Worm (Caenorhabditis elegans) whole organism, L4 larva: ENCODE results near the gene nuo-4.

Experiments
- F26F4.8 ChIP-seq: fragments of 200-800 bp; sonication (Bioruptor generic); conservative IDR thresholded peaks from 2 replicates; pipeline ENCODE4 v1.3.6; 2022; ENCODE audit warnings: missing genetic modification characterization, missing compliant biosample characterization
- F44E2.7 ChIP-seq: fragments of 200-800 bp; sonication (Bioruptor generic); IDR thresholded peaks from 2 replicates; pipeline ENCODE4 v2.1.2; 2022; ENCODE audit warnings: missing genetic modification characterization, missing compliant biosample characterization
- F49E8.2 ChIP-seq: sonication (generic microtip); optimal IDR thresholded peaks from 2 replicates; lab custom pipeline; 2016; ENCODE audit warnings: missing compliant biosample characterization, mild to moderate bottlenecking, missing genetic modification characterization, borderline replicate concordance
- T26A8.4 ChIP-seq: fragments of 200-800 bp; sonication (Bioruptor generic); IDR thresholded peaks from 2 replicates; pipeline ENCODE4 v1.3.6; 2022; ENCODE audit warnings: missing genetic modification characterization, missing compliant biosample characterization
- Y105C5A.15 ChIP-seq: fragments of 200-800 bp; sonication (Bioruptor generic); IDR thresholded peaks from 2 replicates; pipeline ENCODE4 v1.3.6; 2022; ENCODE audit warnings: missing genetic modification characterization, missing compliant biosample characterization
- Y48G9A.11 ChIP-seq: fragments of 200-800 bp; sonication (Bioruptor generic); IDR thresholded peaks from 2 replicates; pipeline ENCODE4 v1.3.6; 2022; ENCODE audit warnings: missing genetic modification reagents, missing genetic modification characterization, missing compliant biosample characterization
- Y75B8A.6 ChIP-seq: fragments of 200-800 bp; sonication (Bioruptor generic); IDR thresholded peaks from 2 replicates; pipeline ENCODE4 v1.3.6; 2022; ENCODE audit warnings: missing genetic modification reagents, missing genetic modification characterization, missing compliant biosample characterization
- ZK337.2 ChIP-seq: fragments of 200-800 bp; sonication (Bioruptor generic); IDR thresholded peaks from 2 replicates; pipeline ENCODE4 v1.3.6; 2022; ENCODE audit warnings: missing genetic modification reagents, missing genetic modification characterization, missing compliant biosample characterization
- aly-2 ChIP-seq: sonication (generic microtip); optimal IDR thresholded peaks from 2 replicates; lab custom pipeline; 2018; ENCODE audit warnings: missing biosample characterization, missing genetic modification characterization
- ceh-32 ChIP-seq: sonication (generic microtip); optimal IDR thresholded peaks from 2 replicates; lab custom pipeline; 2016; ENCODE audit warnings: mild to moderate bottlenecking, missing genetic modification characterization, missing compliant biosample characterization; ENCODE audit not compliant: poor library complexity
- ceh-44 ChIP-seq: fragments of 200-800 bp; sonication (Bioruptor generic); IDR thresholded peaks from 2 replicates; pipeline ENCODE4 v1.3.6; 2022; ENCODE audit warnings: missing genetic modification reagents, missing genetic modification characterization, missing compliant biosample characterization
- ceh-82 ChIP-seq: sonication (generic microtip); optimal IDR thresholded peaks from 2 replicates; lab custom pipeline; 2017; ENCODE audit warnings: missing biosample characterization, missing genetic modification characterization
- daf-12 ChIP-seq: fragments of 150-350 bp; optimal IDR thresholded peaks from 2 replicates; lab custom pipeline; 2014; ENCODE audit warnings: missing biosample characterization, missing genetic modification reagents, missing genetic modification characterization
- dmd-6 ChIP-seq: fragments of 200-800 bp; sonication (Bioruptor generic); IDR thresholded peaks from 2 replicates; pipeline ENCODE4 v1.3.6; 2022; ENCODE audit warnings: missing genetic modification reagents, missing genetic modification characterization, missing compliant biosample characterization
- dmd-8 ChIP-seq: fragments of 200-800 bp; sonication (Bioruptor generic); IDR thresholded peaks from 2 replicates; pipeline ENCODE4 v1.3.6; 2022; ENCODE audit warnings: missing genetic modification characterization, missing compliant biosample characterization
- dmd-9 ChIP-seq: fragments of 200-800 bp; sonication (Bioruptor generic); IDR thresholded peaks from 2 replicates; pipeline ENCODE4 v1.3.6; 2022; ENCODE audit warnings: missing genetic modification reagents, missing genetic modification characterization, missing compliant biosample characterization
- duxl-1 ChIP-seq: sonication (generic microtip); optimal IDR thresholded peaks from 2 replicates; lab custom pipeline; 2016; ENCODE audit warnings: mild to moderate bottlenecking, missing genetic modification characterization, moderate library complexity, missing compliant biosample characterization; ENCODE audit not compliant: poor library complexity
- egl-43 ChIP-seq: fragments of 200-800 bp; sonication (Bioruptor generic); IDR thresholded peaks from 2 replicates; pipeline ENCODE4 v1.3.6; 2022; ENCODE audit warnings: missing genetic modification reagents, missing genetic modification characterization, missing compliant biosample characterization
- fos-1 ChIP-seq: fragments of 150-350 bp; optimal IDR thresholded peaks from 2 replicates; lab custom pipeline; 2014; ENCODE audit warnings: missing biosample characterization, missing genetic modification characterization
- hif-1 ChIP-seq, 2 experiments: sonication (generic microtip); optimal IDR thresholded peaks; 2 replicates each; lab custom pipeline; 2016 to 2017; ENCODE audit warnings: missing compliant biosample characterization in 2 of 2, missing genetic modification characterization in 2 of 2, missing genetic modification reagents in 2 of 2, missing genotype in 2 of 2, mild to moderate bottlenecking in 1 of 2
- hlh-30 ChIP-seq: sonication (generic microtip); optimal IDR thresholded peaks from 2 replicates; lab custom pipeline; 2017; ENCODE audit warnings: antibody characterized with exemption, mild to moderate bottlenecking, missing genetic modification characterization, missing compliant biosample characterization; ENCODE audit not compliant: insufficient read depth
- hmg-1.1 ChIP-seq: fragments of 200-800 bp; sonication (Bioruptor generic); IDR thresholded peaks from 2 replicates; pipeline ENCODE4 v1.3.6; 2022; ENCODE audit warnings: missing genetic modification reagents, missing genetic modification characterization, missing compliant biosample characterization
- lim-7 ChIP-seq: fragments of 200-800 bp; sonication (Bioruptor generic); IDR thresholded peaks from 2 replicates; pipeline ENCODE4 v1.3.6; 2022; ENCODE audit warnings: missing genetic modification characterization, missing compliant biosample characterization
- lin-29 ChIP-seq: fragments of 200-800 bp; sonication (Bioruptor generic); IDR thresholded peaks from 2 replicates; pipeline ENCODE4 v1.3.6; 2022; ENCODE audit warnings: missing genetic modification reagents, missing genetic modification characterization, missing compliant biosample characterization
- lin-38 ChIP-seq: fragments of 200-800 bp; sonication (Bioruptor generic); IDR thresholded peaks from 2 replicates; pipeline ENCODE4 v1.3.6; 2022; ENCODE audit warnings: missing genetic modification reagents, missing genetic modification characterization, missing compliant biosample characterization
- lin-39 ChIP-seq: fragments of 150-350 bp; optimal IDR thresholded peaks from 2 replicates; lab custom pipeline; 2014; ENCODE audit warnings: missing biosample characterization, missing genetic modification reagents, missing genetic modification characterization
- lir-3 ChIP-seq: sonication (generic microtip); optimal IDR thresholded peaks from 2 replicates; lab custom pipeline; 2016; ENCODE audit warnings: mild to moderate bottlenecking, missing genetic modification characterization, missing compliant biosample characterization
- madf-9 ChIP-seq: fragments of 200-800 bp; sonication (Bioruptor generic); conservative IDR thresholded peaks from 2 replicates; pipeline ENCODE4 v1.3.6; 2022; ENCODE audit warnings: missing genetic modification reagents, missing genetic modification characterization, missing compliant biosample characterization
- mes-2 ChIP-seq: sonication (generic microtip); optimal IDR thresholded peaks from 2 replicates; lab custom pipeline; 2016; ENCODE audit warnings: missing genotype, mild to moderate bottlenecking, missing genetic modification characterization, missing compliant biosample characterization; ENCODE audit not compliant: poor library complexity, severe bottlenecking
- mxl-2 ChIP-seq: fragments of 200-800 bp; sonication (Bioruptor generic); conservative IDR thresholded peaks from 2 replicates; pipeline ENCODE4 v1.3.6; 2022; ENCODE audit warnings: missing genetic modification reagents, missing genetic modification characterization, missing compliant biosample characterization
- mxl-3 ChIP-seq: fragments of 200-800 bp; sonication (Bioruptor generic); optimal IDR thresholded peaks from 2 replicates; lab custom pipeline; 2018; ENCODE audit warnings: mild to moderate bottlenecking, missing genetic modification characterization, missing compliant biosample characterization
- nhr-111 ChIP-seq: fragments of 200-800 bp; sonication (Bioruptor generic); optimal IDR thresholded peaks from 2 replicates; lab custom pipeline; 2018; ENCODE audit warnings: mild to moderate bottlenecking, missing genetic modification characterization, missing compliant biosample characterization
- nhr-48 ChIP-seq: sonication (generic microtip); optimal IDR thresholded peaks from 2 replicates; lab custom pipeline; 2016; ENCODE audit warnings: mild to moderate bottlenecking, missing genetic modification characterization, missing compliant biosample characterization
- nhr-6 ChIP-seq: fragments of 150-350 bp; optimal IDR thresholded peaks from 2 replicates; lab custom pipeline; 2014; ENCODE audit warnings: missing biosample characterization, missing genetic modification characterization
- nhr-76 ChIP-seq: fragments of 150-350 bp; optimal IDR thresholded peaks from 2 replicates; lab custom pipeline; 2014; ENCODE audit warnings: missing biosample characterization, missing genetic modification characterization
- php-3 ChIP-seq: fragments of 200-800 bp; sonication (Bioruptor generic); IDR thresholded peaks from 2 replicates; pipeline ENCODE4 v1.3.6; 2022; ENCODE audit warnings: missing genetic modification reagents, missing genetic modification characterization, missing compliant biosample characterization
- pqm-1 ChIP-seq: sonication (generic microtip); optimal IDR thresholded peaks from 2 replicates; lab custom pipeline; 2017; ENCODE audit warnings: missing biosample characterization, missing genetic modification characterization
- snpc-1.2 ChIP-seq: fragments of 200-800 bp; sonication (Bioruptor generic); IDR thresholded peaks from 2 replicates; pipeline ENCODE4 v1.3.6; 2022; ENCODE audit warnings: missing genetic modification reagents, missing genetic modification characterization, missing compliant biosample characterization
- snpc-4 ChIP-seq: fragments of 150-350 bp; optimal IDR thresholded peaks from 2 replicates; lab custom pipeline; 2014; ENCODE audit warnings: missing biosample characterization, missing genetic modification characterization
- spr-3 ChIP-seq: fragments of 200-800 bp; sonication (Bioruptor generic); optimal IDR thresholded peaks from 2 replicates; lab custom pipeline; 2018; ENCODE audit warnings: mild to moderate bottlenecking, missing genetic modification characterization, missing compliant biosample characterization
- tag-97 ChIP-seq: fragments of 200-800 bp; sonication (Bioruptor generic); IDR thresholded peaks from 2 replicates; pipeline ENCODE4 v1.3.6; 2022; ENCODE audit warnings: missing genetic modification characterization, missing compliant biosample characterization
- unc-130 ChIP-seq: sonication (generic microtip); optimal IDR thresholded peaks from 2 replicates; lab custom pipeline; 2016; ENCODE audit warnings: missing genetic modification reagents, missing genetic modification characterization, missing compliant biosample characterization
- unc-39 ChIP-seq: sonication (generic microtip); optimal IDR thresholded peaks from 2 replicates; lab custom pipeline; 2017; ENCODE audit warnings: missing biosample characterization, missing genetic modification characterization
- unc-62 ChIP-seq, 3 experiments: fragments of 150-350 bp in 1 of 3; sonication (generic microtip); optimal IDR thresholded peaks in 2 of 3; peaks in 1 of 3; 1 replicate in 1 of 3; 2 replicates in 2 of 3; lab custom pipeline; 2014 to 2017; ENCODE audit warnings: missing biosample characterization in 3 of 3, missing genetic modification characterization in 3 of 3, missing genetic modification reagents in 3 of 3, missing genotype in 1 of 3
- vab-7 ChIP-seq: fragments of 200-800 bp; sonication (Bioruptor generic); IDR thresholded peaks from 2 replicates; pipeline ENCODE4 v1.3.6; 2022; ENCODE audit warnings: missing genetic modification reagents, missing genetic modification characterization, missing compliant biosample characterization
- zag-1 ChIP-seq: fragments of 150-350 bp; optimal IDR thresholded peaks from 2 replicates; lab custom pipeline; 2014; ENCODE audit warnings: missing biosample characterization, missing genetic modification characterization
- zfp-2 ChIP-seq: sonication (generic microtip); optimal IDR thresholded peaks from 2 replicates; lab custom pipeline; 2016; ENCODE audit warnings: mild to moderate bottlenecking, missing genetic modification characterization, missing compliant biosample characterization
- ztf-11 ChIP-seq: fragments of 150-350 bp; optimal IDR thresholded peaks from 2 replicates; lab custom pipeline; 2014; ENCODE audit warnings: missing biosample characterization, missing genetic modification characterization
- ztf-7 ChIP-seq: fragments of 150-350 bp; optimal IDR thresholded peaks from 2 replicates; lab custom pipeline; 2014; ENCODE audit warnings: missing biosample characterization, missing genetic modification characterization

The nuo-4 gene

ce11 chrIII:7120477-7120876 lies 38.1 kb downstream of the nuo-4 start (continued):
- TF ChIP-seq mes-2 (peak; percentile 45), unc-130 (no peak), dmd-8 (GFP tag; lab: Robert Waterston, UW) (no peak), Y75B8A.6 (no peak), php-3 (GFP tag; lab: Robert Waterston, UW) (no peak), daf-12 (tag; lab: Kevin White, UChicago) (no peak), egl-43 (no peak), fos-1 (tag; lab: Kevin White, UChicago) (no peak), F49E8.2 (tag; lab: Kevin White, UChicago) (no peak), lin-29 (GFP tag; lab: Robert Waterston, UW) (no peak), ceh-82 (tag; lab: Kevin White, UChicago) (no peak), nhr-76 (no peak), madf-9 (GFP tag; lab: Robert Waterston, UW) (no peak), mxl-2 (GFP tag; lab: Robert Waterston, UW) (peak; percentile 96), ztf-7 (tag; lab: Kevin White, UChicago) (peak; percentile 31), Y105C5A.15 (GFP tag; lab: Robert Waterston, UW) (no peak), lir-3 (no peak), hmg-1.1 (GFP tag; lab: Robert Waterston, UW) (no peak), unc-39 (tag; lab: Kevin White, UChicago) (no peak), ceh-44 (GFP tag; lab: Robert Waterston, UW) (no peak), ztf-11 (no peak), aly-2 (tag; lab: Kevin White, UChicago) (no peak), Y48G9A.11 (no peak), nhr-6 (tag; lab: Kevin White, UChicago) (no peak)

DNA sequence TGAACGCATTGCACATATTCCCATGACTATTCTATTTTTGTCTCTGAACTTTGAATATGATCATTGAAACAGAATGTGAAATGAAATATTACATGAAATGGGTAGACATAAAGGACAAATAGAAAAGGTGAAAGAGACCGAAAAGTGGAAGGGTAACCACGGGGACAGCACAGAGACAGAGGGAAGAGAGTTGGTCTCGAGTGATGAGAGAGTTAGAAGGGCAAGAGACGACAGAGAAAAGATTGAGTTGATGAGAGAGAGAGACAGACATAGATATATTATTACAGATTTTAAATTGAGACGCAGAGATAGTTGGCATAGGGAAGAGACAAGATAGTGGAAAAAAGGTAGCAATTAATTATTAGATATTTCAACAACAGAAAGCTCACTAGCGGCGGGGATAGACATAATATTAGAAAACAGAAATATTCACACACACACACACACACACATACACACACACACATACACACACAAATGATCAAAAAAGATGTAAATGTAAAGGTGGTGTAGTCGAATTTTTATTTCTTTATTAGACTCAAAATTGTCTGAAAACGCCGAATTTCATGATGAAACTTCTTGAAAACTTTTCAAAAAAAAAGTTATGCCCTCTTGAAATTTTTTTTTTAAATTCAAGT lies 41.9 kb downstream of the nuo-4 start:
- TF ChIP-seq nhr-48 (tag; lab: Kevin White, UChicago) = peak; percentile 33
- TF ChIP-seq ceh-32 = no peak
- no peak for TF ChIP-seq dmd-9 (GFP tag; lab: Robert Waterston, UW)
- no peak for TF ChIP-seq dmd-8 (GFP tag; lab: Robert Waterston, UW)
- no peak for TF ChIP-seq zag-1 (tag; lab: Kevin White, UChicago)
- TF ChIP-seq lin-38 (GFP tag; lab: Robert Waterston, UW) = peak; percentile 22
- TF ChIP-seq F44E2.7 (GFP tag; lab: Robert Waterston, UW) = no peak
- TF ChIP-seq zfp-2 (tag; lab: Kevin White, UChicago) = no peak
- no peak for TF ChIP-seq ztf-11
- peak; percentile 77 for TF ChIP-seq dmd-6 (GFP tag; lab: Robert Waterston, UW)
- no peak for TF ChIP-seq duxl-1
- TF ChIP-seq hlh-30 (tag; lab: Kevin White, UChicago) = peak; percentile 94
- TF ChIP-seq unc-62 (GFP tag; optimal IDR thresholded peaks at IDR 0.05 in 1 of 2; lab: Kevin White, UChicago) = no peak
- no peak for TF ChIP-seq unc-62 (tag; optimal IDR thresholded peaks at IDR 0.05; lab: Kevin White, UChicago)
- no peak for TF ChIP-seq lir-3
- peak; percentile 69 for TF ChIP-seq pqm-1
- TF ChIP-seq T26A8.4 (GFP tag; lab: Robert Waterston, UW) = no peak
- TF ChIP-seq F26F4.8 = no peak
- TF ChIP-seq lim-7 (GFP tag; lab: Robert Waterston, UW) = no peak
- TF ChIP-seq hif-1 (tag; optimal IDR thresholded peaks at IDR 0.05; lab: Kevin White, UChicago) = no peak
- TF ChIP-seq egl-43 = no peak
- TF ChIP-seq Y75B8A.6 = no peak
- TF ChIP-seq spr-3 = no peak
- no peak for TF ChIP-seq aly-2 (tag; lab: Kevin White, UChicago)
- no peak for TF ChIP-seq vab-7
- no peak for TF ChIP-seq nhr-111
- no peak for TF ChIP-seq ZK337.2
- no peak for TF ChIP-seq snpc-1.2 (GFP tag; lab: Robert Waterston, UW)
- TF ChIP-seq snpc-4 (tag; lab: Kevin White, UChicago) = no peak
- TF ChIP-seq lin-39 (tag; lab: Kevin White, UChicago) = no peak
- TF ChIP-seq mxl-3 (GFP tag; lab: Kevin White, UChicago) = peak; percentile 74
- TF ChIP-seq tag-97 (GFP tag; lab: Robert Waterston, UW) = no peak
- TF ChIP-seq fos-1 (tag; lab: Kevin White, UChicago) = no peak
